Worm (Caenorhabditis elegans) whole organism, L2 larva: ENCODE data around the gene brc-2.
A peak's percentile ranks its signal among the peaks of the same experiment; 100 is the strongest.

Source experiments
- C34F6.9 ChIP-seq: fragments of 150-350 bp; optimal IDR thresholded peaks from 2 replicates; lab custom pipeline; 2014; ENCODE audit warnings: missing biosample characterization, missing genetic modification characterization
- F13H6.1 ChIP-seq: sonication (generic microtip); optimal IDR thresholded peaks from 2 replicates; lab custom pipeline; 2016; ENCODE audit warnings: missing genetic modification characterization, missing compliant biosample characterization
- R02D3.7 ChIP-seq: fragments of 150-350 bp; optimal IDR thresholded peaks from 2 replicates; lab custom pipeline; 2014; ENCODE audit warnings: missing biosample characterization, missing genetic modification characterization
- Y55F3AM.14 ChIP-seq: fragments of 200-800 bp; sonication (Bioruptor generic); optimal IDR thresholded peaks from 2 replicates; lab custom pipeline; 2018; ENCODE audit warnings: mild to moderate bottlenecking, missing genetic modification characterization, missing compliant biosample characterization
- ZK546.5 ChIP-seq: sonication (generic microtip); optimal IDR thresholded peaks from 2 replicates; lab custom pipeline; 2017; ENCODE audit warnings: missing biosample characterization, missing genetic modification characterization
- alr-1 ChIP-seq: fragments of 150-350 bp; optimal IDR thresholded peaks from 2 replicates; lab custom pipeline; 2014; ENCODE audit warnings: missing biosample characterization, missing genetic modification characterization
- aly-2 ChIP-seq: fragments of 150-350 bp; optimal IDR thresholded peaks from 2 replicates; lab custom pipeline; 2014; ENCODE audit warnings: missing biosample characterization, missing genetic modification characterization
- ama-1 ChIP-seq: fragments of 150-350 bp; optimal IDR thresholded peaks from 2 replicates; lab custom pipeline; 2018; ENCODE audit warnings: inconsistent platforms
- blmp-1 ChIP-seq: sonication (generic microtip); optimal IDR thresholded peaks from 2 replicates; lab custom pipeline; 2017; ENCODE audit warnings: missing genetic modification characterization, mild to moderate bottlenecking, missing compliant biosample characterization, antibody characterized with exemption, moderate library complexity; ENCODE audit not compliant: insufficient read depth
- ceh-82 ChIP-seq: fragments of 150-350 bp; optimal IDR thresholded peaks from 2 replicates; lab custom pipeline; 2014; ENCODE audit warnings: missing biosample characterization, missing genetic modification characterization
- crh-2 ChIP-seq: sonication (generic microtip); optimal IDR thresholded peaks from 2 replicates; lab custom pipeline; 2017; ENCODE audit warnings: missing biosample characterization, missing genetic modification characterization
- egl-27 ChIP-seq: sonication (generic microtip); optimal IDR thresholded peaks from 3 replicates; lab custom pipeline; 2017; ENCODE audit warnings: missing biosample characterization, missing genetic modification reagents, missing genetic modification characterization
- elt-1 ChIP-seq: fragments of 150-350 bp; optimal IDR thresholded peaks from 2 replicates; lab custom pipeline; 2014; ENCODE audit warnings: missing biosample characterization, missing genetic modification characterization
- elt-3 ChIP-seq: sonication (generic microtip); optimal IDR thresholded peaks from 2 replicates; lab custom pipeline; 2017; ENCODE audit warnings: missing biosample characterization, missing genetic modification characterization
- fos-1 ChIP-seq: fragments of 150-350 bp; optimal IDR thresholded peaks from 2 replicates; lab custom pipeline; 2014; ENCODE audit warnings: missing biosample characterization, missing genetic modification characterization
- gmeb-1 ChIP-seq: fragments of 150-350 bp; optimal IDR thresholded peaks from 2 replicates; lab custom pipeline; 2014; ENCODE audit warnings: missing biosample characterization, missing genetic modification characterization
- lin-11 ChIP-seq: fragments of 150-350 bp; sonication (generic microtip); optimal IDR thresholded peaks from 2 replicates; lab custom pipeline; 2014; ENCODE audit warnings: missing biosample characterization, missing genetic modification characterization, inconsistent platforms, mixed read lengths
- lsy-2 ChIP-seq, 2 experiments: fragments of 150-350 bp in 1 of 2; sonication (generic microtip) in 1 of 2; optimal IDR thresholded peaks; 2 replicates each; lab custom pipeline; 2014 to 2017; ENCODE audit warnings: missing biosample characterization in 2 of 2, missing genetic modification characterization in 2 of 2
- mab-5 ChIP-seq: fragments of 150-350 bp; optimal IDR thresholded peaks from 2 replicates; lab custom pipeline; 2014; ENCODE audit warnings: missing biosample characterization, missing genetic modification characterization
- mbf-1 ChIP-seq: sonication (generic microtip); optimal IDR thresholded peaks from 2 replicates; lab custom pipeline; 2017; ENCODE audit warnings: missing biosample characterization, missing genetic modification characterization
- mdl-1 ChIP-seq, 2 experiments: fragments of 150-350 bp in 1 of 2; sonication (generic microtip) in 1 of 2; optimal IDR thresholded peaks; 2 replicates each; lab custom pipeline; 2017; ENCODE audit warnings: missing biosample characterization in 2 of 2, missing genetic modification characterization in 2 of 2
- nhr-10 ChIP-seq: sonication (generic microtip); optimal IDR thresholded peaks from 2 replicates; lab custom pipeline; 2017; ENCODE audit warnings: missing biosample characterization, missing genetic modification characterization
- nhr-12 ChIP-seq: fragments of 150-350 bp; optimal IDR thresholded peaks from 2 replicates; lab custom pipeline; 2014; ENCODE audit warnings: missing biosample characterization, missing genetic modification characterization
- nhr-129 ChIP-seq: fragments of 150-350 bp; optimal IDR thresholded peaks from 2 replicates; lab custom pipeline; 2014; ENCODE audit warnings: missing biosample characterization, missing genetic modification characterization
- nhr-21 ChIP-seq: fragments of 150-350 bp; optimal IDR thresholded peaks from 2 replicates; lab custom pipeline; 2014; ENCODE audit warnings: missing biosample characterization, missing genetic modification characterization
- nhr-23 ChIP-seq: fragments of 150-350 bp; optimal IDR thresholded peaks from 2 replicates; lab custom pipeline; 2014; ENCODE audit warnings: missing biosample characterization, missing genetic modification reagents, missing genetic modification characterization
- nhr-237 ChIP-seq: fragments of 150-350 bp; optimal IDR thresholded peaks from 2 replicates; lab custom pipeline; 2014; ENCODE audit warnings: missing biosample characterization, missing genetic modification characterization
- nhr-25 ChIP-seq: fragments of 150-350 bp; sonication (generic microtip); optimal IDR thresholded peaks from 3 replicates; lab custom pipeline; 2014; ENCODE audit warnings: missing biosample characterization, missing genetic modification characterization
- peb-1 ChIP-seq: fragments of 150-350 bp; optimal IDR thresholded peaks from 2 replicates; lab custom pipeline; 2014; ENCODE audit warnings: missing biosample characterization, missing genetic modification characterization
- skn-1 ChIP-seq: sonication (generic microtip); optimal IDR thresholded peaks from 2 replicates; lab custom pipeline; 2017; ENCODE audit warnings: missing biosample characterization, missing genetic modification characterization
- sma-3 ChIP-seq: sonication (generic microtip); optimal IDR thresholded peaks from 2 replicates; lab custom pipeline; 2016; ENCODE audit warnings: missing genetic modification reagents, missing genetic modification characterization, missing compliant biosample characterization
- sma-9 ChIP-seq, 2 experiments: fragments of 150-350 bp in 1 of 2; sonication (generic microtip) in 1 of 2; optimal IDR thresholded peaks; 2 replicates each; lab custom pipeline; 2014 to 2016; ENCODE audit warnings: missing genetic modification characterization in 2 of 2, mild to moderate bottlenecking in 1 of 2, missing biosample characterization in 1 of 2, missing compliant biosample characterization in 1 of 2, missing genetic modification reagents in 1 of 2, moderate library complexity in 1 of 2
- snpc-4 ChIP-seq: fragments of 150-350 bp; optimal IDR thresholded peaks from 2 replicates; lab custom pipeline; 2014; ENCODE audit warnings: missing biosample characterization, missing genetic modification characterization
- unc-55 ChIP-seq: fragments of 150-350 bp; sonication (generic microtip); optimal IDR thresholded peaks from 3 replicates; lab custom pipeline; 2014; ENCODE audit warnings: missing biosample characterization, missing genetic modification reagents, missing genetic modification characterization
- unc-62 ChIP-seq: fragments of 150-350 bp; optimal IDR thresholded peaks from 2 replicates; lab custom pipeline; 2014; ENCODE audit warnings: missing biosample characterization, missing genetic modification reagents, missing genetic modification characterization
- ztf-11 ChIP-seq: sonication (generic microtip); optimal IDR thresholded peaks from 2 replicates; lab custom pipeline; 2017; ENCODE audit warnings: missing biosample characterization, missing genetic modification characterization

Gene brc-2

ce11 chrIII:6857390-6857848 lies 45.5 kb downstream of the brc-2 start:
- TF ChIP-seq nhr-23 (no peak), ZK546.5 (no peak), sma-3 (GFP tag; lab: Kevin White, UChicago) (no peak), unc-62 (GFP tag; lab: Kevin White, UChicago) (no peak), nhr-21 (tag; lab: Kevin White, UChicago) (no peak), elt-1 (no peak), nhr-25 (tag; lab: Kevin White, UChicago) (peak; percentile 33), nhr-12 (tag; lab: Kevin White, UChicago) (no peak), F13H6.1 (tag; lab: Kevin White, UChicago) (peak; percentile 73), lsy-2 (tag; optimal IDR thresholded peaks at IDR 0.05; lab: Kevin White, UChicago) (peak in 1 of 2 experiments; percentile 55), peb-1 (no peak), elt-3 (tag; lab: Kevin White, UChicago) (no peak), R02D3.7 (tag; lab: Kevin White, UChicago) (no peak), unc-55 (GFP tag; lab: Kevin White, UChicago) (no peak), nhr-237 (no peak), mab-5 (no peak), C34F6.9 (tag; lab: Kevin White, UChicago) (peak; percentile 54), Y55F3AM.14 (GFP tag; lab: Kevin White, UChicago) (no peak), blmp-1 (tag; lab: Kevin White, UChicago) (peak; percentile 64), snpc-4 (tag; lab: Kevin White, UChicago) (no peak), skn-1 (tag; lab: Kevin White, UChicago) (no peak), crh-2 (peak; percentile 49), ceh-82 (tag; lab: Kevin White, UChicago) (no peak), ama-1 (no peak), gmeb-1 (tag; lab: Kevin White, UChicago) (peak; percentile 61), fos-1 (tag; lab: Kevin White, UChicago) (peak; percentile 93), mdl-1 (tag; optimal IDR thresholded peaks at IDR 0.05; lab: Kevin White, UChicago) (peak; percentile 2 to 43), alr-1 (no peak), nhr-129 (peak; percentile 85), mbf-1 (tag; lab: Kevin White, UChicago) (no peak), sma-9 (GFP tag; optimal IDR thresholded peaks at IDR 0.05; lab: Kevin White, UChicago) (peak; percentile 78), sma-9 (tag; optimal IDR thresholded peaks at IDR 0.05; lab: Kevin White, UChicago) (no peak), lin-11 (tag; lab: Kevin White, UChicago) (no peak), aly-2 (tag; lab: Kevin White, UChicago) (no peak)

ce11 chrIII:6856709-6857108 lies 46.2 kb downstream of the brc-2 start, which contains the start of gene zak-1:
TSS of gene zak-1 (minus strand) at chrIII:6856809.
- TF ChIP-seq nhr-237 (no peak), ztf-11 (no peak), nhr-23 (no peak), C34F6.9 (tag; lab: Kevin White, UChicago) (no peak), nhr-10 (no peak), egl-27 (no peak)
